Worm (Caenorhabditis elegans) whole organism, late embryonic: ENCODE results near the gene lev-9.

Experiments
- C08G9.2 ChIP-seq: sonication (generic microtip); optimal IDR thresholded peaks from 2 replicates; lab custom pipeline; 2016; ENCODE audit warnings: mild to moderate bottlenecking, missing genetic modification characterization, moderate library complexity, missing compliant biosample characterization
- F13H6.1 ChIP-seq: sonication (generic microtip); optimal IDR thresholded peaks from 2 replicates; lab custom pipeline; 2016; ENCODE audit warnings: missing genetic modification characterization, missing compliant biosample characterization
- K02D7.2 ChIP-seq: sonication (generic microtip); optimal IDR thresholded peaks from 2 replicates; lab custom pipeline; 2017; ENCODE audit warnings: mild to moderate bottlenecking, missing genetic modification characterization, missing compliant biosample characterization
- K09A11.1 ChIP-seq: sonication (generic microtip); optimal IDR thresholded peaks from 2 replicates; lab custom pipeline; 2017; ENCODE audit warnings: antibody characterized with exemption, mild to moderate bottlenecking, missing genetic modification characterization, missing compliant biosample characterization; ENCODE audit not compliant: insufficient read depth
- T23F11.4 ChIP-seq: fragments of 200-800 bp; sonication (Bioruptor generic); optimal IDR thresholded peaks from 2 replicates; lab custom pipeline; 2018; ENCODE audit warnings: mild to moderate bottlenecking, missing genetic modification characterization, missing compliant biosample characterization
- ama-1 ChIP-seq: fragments of 150-350 bp; optimal IDR thresholded peaks from 2 replicates; lab custom pipeline; 2014
- ceh-14 ChIP-seq: sonication (generic microtip); optimal IDR thresholded peaks from 2 replicates; lab custom pipeline; 2016; ENCODE audit warnings: missing genotype, missing genetic modification characterization, missing compliant biosample characterization
- ceh-18 ChIP-seq: sonication (generic microtip); optimal IDR thresholded peaks from 2 replicates; lab custom pipeline; 2016; ENCODE audit warnings: missing genetic modification characterization, missing compliant biosample characterization
- ceh-30 ChIP-seq: fragments of 150-350 bp; optimal IDR thresholded peaks from 2 replicates; lab custom pipeline; 2014; ENCODE audit warnings: missing biosample characterization, missing genetic modification characterization
- ceh-31 ChIP-seq: sonication (generic microtip); optimal IDR thresholded peaks from 2 replicates; lab custom pipeline; 2016; ENCODE audit warnings: missing genetic modification characterization, missing compliant biosample characterization
- ceh-45 ChIP-seq: fragments of 200-800 bp; sonication (Bioruptor generic); IDR thresholded peaks from 2 replicates; pipeline ENCODE4 v1.3.6; 2022; ENCODE audit warnings: missing genetic modification reagents, missing genetic modification characterization, missing compliant biosample characterization
- ceh-6 ChIP-seq: fragments of 200-800 bp; sonication (Bioruptor generic); optimal IDR thresholded peaks from 2 replicates; lab custom pipeline; 2018; ENCODE audit warnings: mild to moderate bottlenecking, missing genetic modification characterization, missing compliant biosample characterization
- ceh-9 ChIP-seq: sonication (generic microtip); optimal IDR thresholded peaks from 2 replicates; lab custom pipeline; 2016; ENCODE audit warnings: mild to moderate bottlenecking, missing genetic modification characterization, inconsistent platforms, missing compliant biosample characterization
- che-1 ChIP-seq: sonication (generic microtip); optimal IDR thresholded peaks from 2 replicates; lab custom pipeline; 2016; ENCODE audit warnings: mild to moderate bottlenecking, missing genetic modification characterization, missing compliant biosample characterization
- dmd-4 ChIP-seq: sonication (generic microtip); optimal IDR thresholded peaks from 2 replicates; lab custom pipeline; 2016; ENCODE audit warnings: borderline replicate concordance, missing genetic modification characterization, missing compliant biosample characterization
- dve-1 ChIP-seq: sonication (generic microtip); optimal IDR thresholded peaks from 2 replicates; lab custom pipeline; 2017; ENCODE audit warnings: antibody characterized with exemption, mild to moderate bottlenecking, missing genetic modification characterization, missing compliant biosample characterization
- elt-2 ChIP-seq: sonication (generic microtip); optimal IDR thresholded peaks from 2 replicates; lab custom pipeline; 2016; ENCODE audit warnings: missing genetic modification reagents, missing genetic modification characterization, missing compliant biosample characterization
- eyg-1 ChIP-seq: sonication (generic microtip); optimal IDR thresholded peaks from 2 replicates; lab custom pipeline; 2016; ENCODE audit warnings: missing genotype, missing genetic modification characterization, missing compliant biosample characterization
- fax-1 ChIP-seq: sonication (generic microtip); optimal IDR thresholded peaks from 2 replicates; lab custom pipeline; 2016; ENCODE audit warnings: missing genotype, missing genetic modification characterization, missing compliant biosample characterization
- fkh-6 ChIP-seq: sonication (generic microtip); optimal IDR thresholded peaks from 2 replicates; lab custom pipeline; 2016; ENCODE audit warnings: missing genetic modification characterization, missing compliant biosample characterization
- gmeb-2 ChIP-seq: sonication (generic microtip); optimal IDR thresholded peaks from 2 replicates; lab custom pipeline; 2016; ENCODE audit warnings: missing genetic modification characterization, inconsistent platforms, missing compliant biosample characterization
- hlh-13 ChIP-seq: fragments of 200-800 bp; sonication (Bioruptor generic); optimal IDR thresholded peaks from 2 replicates; lab custom pipeline; 2018; ENCODE audit warnings: mild to moderate bottlenecking, missing genetic modification characterization, missing compliant biosample characterization
- hlh-15 ChIP-seq: sonication (generic microtip); optimal IDR thresholded peaks from 2 replicates; lab custom pipeline; 2016; ENCODE audit warnings: missing genetic modification characterization, missing compliant biosample characterization
- hlh-30 ChIP-seq: sonication (generic microtip); optimal IDR thresholded peaks from 2 replicates; lab custom pipeline; 2017; ENCODE audit warnings: antibody characterized with exemption, missing genetic modification characterization, missing compliant biosample characterization; ENCODE audit not compliant: insufficient read depth
- hlh-8 ChIP-seq: sonication (generic microtip); optimal IDR thresholded peaks from 2 replicates; lab custom pipeline; 2016; ENCODE audit warnings: missing genotype, missing genetic modification characterization, missing compliant biosample characterization
- lim-6 ChIP-seq: sonication (generic microtip); optimal IDR thresholded peaks from 2 replicates; lab custom pipeline; 2016; ENCODE audit warnings: missing genetic modification characterization, missing compliant biosample characterization
- lin-11 ChIP-seq: fragments of 200-800 bp; sonication (Bioruptor generic); optimal IDR thresholded peaks from 2 replicates; lab custom pipeline; 2018; ENCODE audit warnings: mild to moderate bottlenecking, missing genetic modification characterization, missing compliant biosample characterization
- madf-2 ChIP-seq: sonication (generic microtip); optimal IDR thresholded peaks from 2 replicates; lab custom pipeline; 2017; ENCODE audit warnings: missing genetic modification characterization, missing compliant biosample characterization
- mec-3 ChIP-seq: sonication (generic microtip); optimal IDR thresholded peaks from 2 replicates; lab custom pipeline; 2016; ENCODE audit warnings: borderline replicate concordance, missing genetic modification characterization, missing compliant biosample characterization
- nfya-1 ChIP-seq: sonication (generic microtip); optimal IDR thresholded peaks from 2 replicates; lab custom pipeline; 2017; ENCODE audit warnings: missing genetic modification characterization, mild to moderate bottlenecking, missing compliant biosample characterization, antibody characterized with exemption, moderate library complexity
- nhr-232 ChIP-seq: sonication (generic microtip); optimal IDR thresholded peaks from 2 replicates; lab custom pipeline; 2016; ENCODE audit warnings: missing genetic modification characterization, missing compliant biosample characterization
- npax-4 ChIP-seq: sonication (generic microtip); optimal IDR thresholded peaks from 2 replicates; lab custom pipeline; 2016; ENCODE audit warnings: missing genetic modification characterization, missing compliant biosample characterization
- pag-3 ChIP-seq: sonication (generic microtip); optimal IDR thresholded peaks from 2 replicates; lab custom pipeline; 2016; ENCODE audit warnings: missing compliant biosample characterization, missing genetic modification characterization, borderline replicate concordance
- pha-2 ChIP-seq: sonication (generic microtip); optimal IDR thresholded peaks from 2 replicates; lab custom pipeline; 2017; ENCODE audit warnings: mild to moderate bottlenecking, missing genetic modification characterization, missing compliant biosample characterization
- pha-4 ChIP-seq: fragments of 150-350 bp; optimal IDR thresholded peaks from 2 replicates; lab custom pipeline; 2018; ENCODE audit warnings: missing biosample characterization, missing genetic modification reagents, missing genetic modification characterization
- pqm-1 ChIP-seq: sonication (generic microtip); optimal IDR thresholded peaks from 2 replicates; lab custom pipeline; 2016; ENCODE audit warnings: missing genetic modification characterization, missing compliant biosample characterization
- pros-1 ChIP-seq: fragments of 150-350 bp; optimal IDR thresholded peaks from 2 replicates; lab custom pipeline; 2014; ENCODE audit warnings: missing biosample characterization, missing genetic modification reagents, missing genetic modification characterization
- ref-2 ChIP-seq: sonication (generic microtip); optimal IDR thresholded peaks from 2 replicates; lab custom pipeline; 2016; ENCODE audit warnings: missing genetic modification characterization, missing compliant biosample characterization
- rnt-1 ChIP-seq: sonication (generic microtip); optimal IDR thresholded peaks from 2 replicates; lab custom pipeline; 2016; ENCODE audit warnings: missing genetic modification characterization, missing compliant biosample characterization
- sox-2 ChIP-seq: fragments of 200-800 bp; sonication (Bioruptor generic); IDR thresholded peaks from 2 replicates; pipeline ENCODE4 v1.3.6; 2022; ENCODE audit warnings: missing genetic modification reagents, missing genetic modification characterization, missing compliant biosample characterization
- sox-4 ChIP-seq: sonication (generic microtip); optimal IDR thresholded peaks from 2 replicates; lab custom pipeline; 2017; ENCODE audit warnings: mild to moderate bottlenecking, missing genetic modification characterization, inconsistent platforms, missing compliant biosample characterization
- syd-9 ChIP-seq: sonication (generic microtip); optimal IDR thresholded peaks from 2 replicates; lab custom pipeline; 2016; ENCODE audit warnings: mild to moderate bottlenecking, missing genetic modification characterization, moderate library complexity, missing compliant biosample characterization
- unc-3 ChIP-seq, 2 experiments: fragments of 200-800 bp in 1 of 2; sonication (Bioruptor generic) in 1 of 2; sonication (generic microtip) in 1 of 2; conservative IDR thresholded peaks in 1 of 2; optimal IDR thresholded peaks in 1 of 2; 2 replicates each; pipeline versions ENCODE4 v1.3.6 to Lab custom; 2016 to 2022; ENCODE audit warnings: missing compliant biosample characterization in 2 of 2, missing genetic modification characterization in 2 of 2, missing genetic modification reagents in 1 of 2
- zip-5 ChIP-seq: sonication (generic microtip); optimal IDR thresholded peaks from 2 replicates; lab custom pipeline; 2016; ENCODE audit warnings: missing genetic modification characterization, missing compliant biosample characterization
- ztf-16 ChIP-seq: sonication (generic microtip); optimal IDR thresholded peaks from 2 replicates; lab custom pipeline; 2017; ENCODE audit warnings: missing genetic modification characterization, missing compliant biosample characterization

Gene lev-9

ce11 chrX:6292143-6292542, 611 bp upstream of the lev-9 start (continued):
- TF ChIP-seq dve-1 (peak; percentile 84), C08G9.2 (peak; percentile 81), lim-6 (tag; lab: Kevin White, UChicago) (peak; percentile 81), fax-1 (tag; lab: Kevin White, UChicago) (peak; percentile 88), ztf-16 (tag; lab: Kevin White, UChicago) (peak; percentile 92), pag-3 (tag; lab: Kevin White, UChicago) (peak; percentile 77), rnt-1 (tag; lab: Kevin White, UChicago) (peak; percentile 76), hlh-8 (tag; lab: Kevin White, UChicago) (peak; percentile 65), fkh-6 (tag; lab: Kevin White, UChicago) (peak; percentile 88), T23F11.4 (GFP tag; lab: Kevin White, UChicago) (peak; percentile 89), mec-3 (tag; lab: Kevin White, UChicago) (no peak), hlh-13 (peak; percentile 61), pqm-1 (tag; lab: Kevin White, UChicago) (no peak), madf-2 (peak; percentile 82), gmeb-2 (tag; lab: Kevin White, UChicago) (peak; percentile 92), ceh-30 (no peak), pros-1 (tag; lab: Kevin White, UChicago) (no peak), F13H6.1 (tag; lab: Kevin White, UChicago) (peak; percentile 84), hlh-15 (tag; lab: Kevin White, UChicago) (peak; percentile 88), lin-11 (tag; lab: Kevin White, UChicago) (peak; percentile 85), ama-1 (no peak), nhr-232 (peak; percentile 88), ref-2 (tag; lab: Kevin White, UChicago) (peak; percentile 78)

- TF ChIP-seq hlh-13 (no peak), pha-4 (tag; lab: Kevin White, UChicago) (no peak), ceh-6 (no peak), fax-1 (tag; lab: Kevin White, UChicago) (no peak), fkh-6 (tag; lab: Kevin White, UChicago) (no peak), pag-3 (tag; lab: Kevin White, UChicago) (no peak)
These were observed 2.5 kb downstream of the lev-9 start for ce11 chrX:6289038-6289437.

- TF ChIP-seq pqm-1 (tag; lab: Kevin White, UChicago): no peak
- TF ChIP-seq unc-3 (GFP tag; conservative IDR thresholded peaks at IDR 0.05; lab: Robert Waterston, UW): no peak
- no peak for TF ChIP-seq unc-3 (tag; optimal IDR thresholded peaks at IDR 0.05; lab: Kevin White, UChicago)
- TF ChIP-seq pha-4 (tag; lab: Kevin White, UChicago): no peak
- TF ChIP-seq mec-3 (tag; lab: Kevin White, UChicago): no peak
- TF ChIP-seq sox-4 (tag; lab: Kevin White, UChicago): no peak
- peak; percentile 36 for TF ChIP-seq che-1 (tag; lab: Kevin White, UChicago)
- no peak for TF ChIP-seq ceh-45 (GFP tag; lab: Robert Waterston, UW)
- no peak for TF ChIP-seq ref-2 (tag; lab: Kevin White, UChicago)
- TF ChIP-seq F13H6.1 (tag; lab: Kevin White, UChicago): no peak
- no peak for TF ChIP-seq fax-1 (tag; lab: Kevin White, UChicago)
- TF ChIP-seq elt-2 (tag; lab: Kevin White, UChicago): peak; percentile 19
- TF ChIP-seq ceh-9: no peak
- peak; percentile 30 for TF ChIP-seq nhr-232
- TF ChIP-seq hlh-15 (tag; lab: Kevin White, UChicago): no peak
- TF ChIP-seq ceh-18: no peak
- no peak for TF ChIP-seq gmeb-2 (tag; lab: Kevin White, UChicago)
- no peak for TF ChIP-seq syd-9 (tag; lab: Kevin White, UChicago)
- TF ChIP-seq ceh-6: no peak
- TF ChIP-seq lin-11 (tag; lab: Kevin White, UChicago): peak; percentile 18
- no peak for TF ChIP-seq zip-5 (tag; lab: Kevin White, UChicago)
- no peak for TF ChIP-seq hlh-13
- no peak for TF ChIP-seq K02D7.2 (tag; lab: Kevin White, UChicago)
- peak; percentile 14 for TF ChIP-seq hlh-30 (tag; lab: Kevin White, UChicago)
- no peak for TF ChIP-seq rnt-1 (tag; lab: Kevin White, UChicago)
- TF ChIP-seq ama-1: no peak
- TF ChIP-seq ceh-31 (tag; lab: Kevin White, UChicago): no peak
- no peak for TF ChIP-seq eyg-1
- no peak for TF ChIP-seq ceh-14
- TF ChIP-seq nfya-1 (tag; lab: Kevin White, UChicago): no peak
- no peak for TF ChIP-seq pros-1 (tag; lab: Kevin White, UChicago)
- TF ChIP-seq sox-2 (GFP tag; lab: Robert Waterston, UW): no peak
- no peak for TF ChIP-seq dmd-4 (tag; lab: Kevin White, UChicago)
- no peak for TF ChIP-seq dve-1
- no peak for TF ChIP-seq pha-2 (tag; lab: Kevin White, UChicago)
- TF ChIP-seq npax-4 (tag; lab: Kevin White, UChicago): no peak
- TF ChIP-seq K09A11.1 (tag; lab: Kevin White, UChicago): peak; percentile 43
- no peak for TF ChIP-seq lim-6 (tag; lab: Kevin White, UChicago)
These were observed 5.4 kb downstream of the lev-9 start for ce11 chrX:6286154-6286553.
